Fruit fly (Drosophila melanogaster): ENCODE measurements around the gene CG5321.

Gene CG5321

dm6 chrX:14718842-14719241, 39.5 kb downstream of the CG5321 start, which contains the start of gene hog:
hog (minus strand) TSS chrX:14718942.
- TF ChIP-seq CG32121 (GFP tag; IDR thresholded peaks at IDR 0.05) (no peak), CG10348 (GFP tag; IDR thresholded peaks at IDR 0.05) (no peak), Pif1A (GFP tag; optimal IDR thresholded peaks at IDR 0.05) (no peak), CG14655 (GFP tag; optimal IDR thresholded peaks at IDR 0.05) (no peak), CG8159 (tag; optimal IDR thresholded peaks at IDR 0.05) (no peak), fd96Ca (GFP tag; IDR thresholded peaks at IDR 0.05) (no peak), Snoo (tag; optimal IDR thresholded peaks at IDR 0.05) (no peak), Ets98B (GFP tag; IDR thresholded peaks at IDR 0.05) (no peak), CG12605 (GFP tag; IDR thresholded peaks at IDR 0.05) (no peak), EcR (GFP tag; optimal IDR thresholded peaks at IDR 0.05) (no peak), Pif1B (GFP tag; optimal IDR thresholded peaks at IDR 0.05) (no peak), gl (tag; optimal IDR thresholded peaks at IDR 0.05) (no peak), CG8301 (tag; optimal IDR thresholded peaks at IDR 0.05) (no peak), CG34367 (tag; optimal IDR thresholded peaks at IDR 0.05) (no peak), rn (GFP tag; IDR thresholded peaks at IDR 0.05) (no peak), D1 (tag; optimal IDR thresholded peaks at IDR 0.05) (no peak), CG17806 (tag; optimal IDR thresholded peaks at IDR 0.05) (no peak), CG15710 (tag; optimal IDR thresholded peaks at IDR 0.05) (no peak)

- TF ChIP-seq CG8159 (tag; optimal IDR thresholded peaks at IDR 0.05) (peak; percentile 7), Snoo (tag; optimal IDR thresholded peaks at IDR 0.05) (no peak), CG14655 (GFP tag; optimal IDR thresholded peaks at IDR 0.05) (peak; percentile 39), CG17806 (tag; optimal IDR thresholded peaks at IDR 0.05) (peak; percentile 5), CG9948 (tag; optimal IDR thresholded peaks at IDR 0.05) (peak; percentile 22), Pif1A (GFP tag; optimal IDR thresholded peaks at IDR 0.05) (no peak)
Observed at dm6 chrX:14725084-14725483, 45.7 kb downstream of the CG5321 start.

- TF ChIP-seq rn (GFP tag; IDR thresholded peaks at IDR 0.05) (no peak), CG8159 (tag; optimal IDR thresholded peaks at IDR 0.05) (peak; percentile 38), CG34367 (tag; optimal IDR thresholded peaks at IDR 0.05) (peak; percentile 8), CG8301 (tag; optimal IDR thresholded peaks at IDR 0.05) (peak; percentile 34), CG15710 (tag; optimal IDR thresholded peaks at IDR 0.05) (peak; percentile 23), CG17806 (tag; optimal IDR thresholded peaks at IDR 0.05) (peak; percentile 31), CG13204 (GFP tag; optimal IDR thresholded peaks at IDR 0.05) (no peak), CG4496 (GFP tag; IDR thresholded peaks at IDR 0.05) (peak; percentile 45; the same call in 1 of the 3 replicates), CG32121 (GFP tag; IDR thresholded peaks at IDR 0.05) (peak; percentile 36; the same call in 1 of the 2 replicates), Pif1B (GFP tag; optimal IDR thresholded peaks at IDR 0.05) (no peak), Ets98B (GFP tag; IDR thresholded peaks at IDR 0.05) (no peak), Pif1A (GFP tag; optimal IDR thresholded peaks at IDR 0.05) (no peak), EcR (GFP tag; optimal IDR thresholded peaks at IDR 0.05) (no peak), CG10348 (GFP tag; IDR thresholded peaks at IDR 0.05) (no peak), CG14655 (GFP tag; optimal IDR thresholded peaks at IDR 0.05) (peak; percentile 42), D1 (tag; optimal IDR thresholded peaks at IDR 0.05) (no peak), Snoo (tag; optimal IDR thresholded peaks at IDR 0.05) (no peak), CG9948 (tag; optimal IDR thresholded peaks at IDR 0.05) (peak; percentile 42), CG12605 (GFP tag; IDR thresholded peaks at IDR 0.05) (no peak), fd96Ca (GFP tag; IDR thresholded peaks at IDR 0.05) (no peak), gl (tag; optimal IDR thresholded peaks at IDR 0.05) (no peak)
Observed at dm6 chrX:14727580-14727979, 48.2 kb downstream of the CG5321 start.

Data from whole organism, pupa.